Fruit fly (Drosophila melanogaster) whole organism, larva: ENCODE results near the gene eg.
A peak's percentile ranks its signal among the peaks of the same experiment; 100 is the strongest.

Experiments used
- noc ChIP-seq: fragments of 200-800 bp; sonication (Bioruptor generic); optimal IDR thresholded peaks from 3 replicates; lab custom pipeline; 2019; ENCODE audit warnings: missing biosample characterization, mild to moderate bottlenecking, missing genetic modification characterization, moderate library complexity

Gene eg

DNA sequence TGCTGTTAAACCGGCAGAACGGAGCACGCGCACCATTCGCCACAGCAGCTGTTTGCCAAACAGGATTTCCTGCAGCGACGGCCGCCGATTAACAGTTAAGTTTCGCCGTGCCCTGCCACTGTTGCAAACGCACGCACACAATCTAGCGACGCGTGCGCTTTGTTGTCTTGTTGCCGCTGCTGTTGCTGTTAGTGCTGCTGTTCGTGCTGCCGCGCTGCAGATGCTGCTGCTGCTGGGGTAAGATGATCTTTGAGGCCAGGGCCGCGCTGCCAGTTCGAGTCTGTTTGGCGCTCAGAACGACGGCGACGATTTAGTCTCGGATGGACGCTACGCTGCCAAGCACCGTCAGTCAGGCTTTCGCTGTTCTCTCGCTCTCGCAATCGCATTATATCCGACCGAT, at the start of gene eg:
TSS of gene eg (plus strand) at position 136 of the 400 bp plus-strand sequence.
- TF ChIP-seq noc (tag; lab: Kevin White, UChicago) = no peak

- no peak for TF ChIP-seq noc (tag; lab: Kevin White, UChicago)
Observed at dm6 chr3L:21765931-21766330, 42.6 kb upstream of the eg start.

dm6 chr3L:21769515-21769914, 39.0 kb upstream of the eg start, which contains the start of gene CG7370:
TSS of gene CG7370 (plus strand) at chr3L:21769815.
- TF ChIP-seq noc (tag; lab: Kevin White, UChicago) = no peak

dm6 chr3L:21770328-21770727, 38.2 kb upstream of the eg start, which contains the start of gene Syn1:
TSS of gene Syn1 (minus strand) at chr3L:21770534.
- TF ChIP-seq noc (tag; lab: Kevin White, UChicago) = no peak

DNA sequence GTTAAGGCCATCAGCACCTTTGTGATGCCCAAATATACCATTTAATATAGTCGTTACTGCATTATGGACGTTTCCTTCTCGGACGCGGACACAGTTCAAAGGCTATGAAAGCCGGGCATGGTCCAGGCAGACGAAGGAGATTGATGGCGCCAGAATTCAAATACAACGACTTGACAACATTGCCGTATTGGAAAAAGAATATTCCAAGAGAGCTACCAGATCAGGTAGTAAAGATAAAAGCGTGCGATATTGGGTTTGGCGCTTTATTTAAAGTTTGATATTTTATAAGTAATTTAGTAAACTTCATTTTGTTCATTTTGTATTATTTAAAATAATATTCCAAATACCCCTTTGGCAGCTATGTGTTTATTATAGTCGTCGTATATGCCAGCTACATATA, 34.6 kb upstream of the eg start:
- no peak for TF ChIP-seq noc (tag; lab: Kevin White, UChicago)

dm6 chr3L:21787883-21788282, 20.6 kb upstream of the eg start:
- no peak for TF ChIP-seq noc (tag; lab: Kevin White, UChicago)

DNA sequence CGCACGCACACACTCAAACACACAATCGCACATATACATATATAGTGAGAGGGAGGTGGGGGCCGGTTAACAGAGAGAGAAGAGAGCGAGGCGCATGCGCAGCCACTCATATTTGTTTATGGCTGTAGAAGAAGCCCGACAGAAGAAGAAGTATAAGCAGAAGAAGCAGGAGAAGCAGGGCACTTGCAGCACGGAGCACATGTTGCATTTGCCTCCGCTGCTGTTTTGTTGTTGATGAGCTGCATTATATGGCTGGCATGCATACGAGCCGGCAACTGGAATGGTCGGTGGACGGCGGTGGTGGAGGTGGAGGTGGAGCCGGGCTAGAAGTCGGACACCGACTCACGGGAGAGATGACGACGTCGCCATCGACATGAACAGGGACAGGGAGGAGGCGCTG, 8.1 kb upstream of the eg start:
- no peak for TF ChIP-seq noc (tag; lab: Kevin White, UChicago)

DNA sequence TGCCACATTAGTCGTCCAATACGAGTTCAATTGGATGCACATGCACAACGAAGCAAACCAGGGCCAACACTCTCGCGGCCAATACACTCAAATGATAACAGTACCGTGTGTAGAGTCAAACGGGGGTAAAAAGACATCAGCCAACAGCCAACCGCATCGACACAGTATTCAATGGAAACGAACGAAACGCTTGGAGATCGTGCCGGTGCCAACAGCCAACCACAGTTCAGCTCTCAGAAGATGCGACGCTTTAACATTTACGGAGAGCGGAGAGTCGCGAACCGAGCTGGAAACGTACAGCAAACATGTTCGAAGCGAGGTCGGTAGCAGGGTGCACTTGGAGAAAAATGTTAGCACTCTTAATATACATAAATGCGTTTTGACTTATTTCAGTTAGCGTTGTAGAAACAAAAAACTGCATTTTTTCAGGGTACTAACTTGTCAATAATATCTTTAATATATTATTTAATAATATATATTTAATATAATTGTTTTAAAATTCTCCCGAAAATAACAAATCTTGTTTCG, 436 bp upstream of the eg start:
- no peak for TF ChIP-seq noc (tag; lab: Kevin White, UChicago)

- no peak for TF ChIP-seq noc (tag; lab: Kevin White, UChicago)
Observed at dm6 chr3L:21813598-21813997, 5.1 kb downstream of the eg start, which contains the start of gene CG43895. TSS of gene CG43895 (minus strand) at chr3L:21813698.

- TF ChIP-seq noc (tag; lab: Kevin White, UChicago) = no peak
Observed at dm6 chr3L:21818701-21819100, 10.2 kb downstream of the eg start.

- no peak for TF ChIP-seq noc (tag; lab: Kevin White, UChicago)
Observed at dm6 chr3L:21819497-21819896, 11.0 kb downstream of the eg start.

DNA sequence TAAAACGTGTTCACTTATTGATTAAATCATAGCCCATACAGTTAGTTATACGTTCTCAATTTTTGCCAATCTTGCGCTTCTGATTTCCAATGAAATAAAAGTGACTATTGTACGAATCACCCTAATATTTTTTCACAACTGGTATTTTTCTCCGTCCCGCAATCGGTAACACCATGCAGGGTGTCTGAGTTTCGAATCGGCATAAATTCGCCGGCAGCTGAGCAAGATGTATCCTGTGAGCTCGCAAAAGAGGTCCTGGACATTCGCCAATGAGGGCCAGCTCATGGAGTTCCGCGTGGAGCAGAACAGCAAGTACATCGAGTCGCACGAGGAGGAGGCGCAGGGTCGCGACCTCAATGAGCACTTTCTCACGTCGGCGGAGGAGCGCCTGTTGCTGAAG, 13.3 kb downstream of the eg start, which contains the start of gene CycH:
TSS of gene CycH (plus strand) at position 218 of the 400 bp plus-strand sequence.
- TF ChIP-seq noc (tag; lab: Kevin White, UChicago) = no peak

dm6 chr3L:21823236-21823635, 14.7 kb downstream of the eg start, which contains the start of gene CG7407:
TSS of gene CG7407 (plus strand) at chr3L:21823461.
- no peak for TF ChIP-seq noc (tag; lab: Kevin White, UChicago)

- TF ChIP-seq noc (tag; lab: Kevin White, UChicago) = no peak
Observed at dm6 chr3L:21824725-21825353, 16.3 kb downstream of the eg start, which contains the start of gene eIF2A. TSS of gene eIF2A (plus strand) at chr3L:21824740.

dm6 chr3L:21827130-21827529, 18.6 kb downstream of the eg start:
- TF ChIP-seq noc (tag; lab: Kevin White, UChicago) = no peak

DNA sequence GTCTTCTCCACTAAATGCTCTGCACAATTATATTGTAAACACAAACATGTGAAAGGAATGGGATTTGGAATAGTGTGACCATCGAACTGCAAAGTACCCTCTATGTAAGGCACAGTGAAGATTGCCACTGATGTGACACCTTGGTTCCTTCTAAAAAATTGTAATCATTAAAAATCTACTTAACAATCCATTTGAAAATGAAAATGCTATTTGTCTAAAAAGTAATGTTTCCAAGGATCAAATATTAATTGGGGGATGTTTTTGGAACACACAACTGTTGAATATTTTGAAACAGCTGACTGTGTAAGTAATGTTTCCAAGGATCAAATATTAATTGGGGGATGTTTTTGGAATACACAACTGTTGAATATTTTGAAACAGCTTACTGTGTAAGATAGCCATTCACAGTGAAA, 19.7 kb downstream of the eg start, which contains the start of gene CG32448:
TSS of gene CG32448 (minus strand) at position 304 of the 413 bp plus-strand sequence.
- peak; percentile 15 for TF ChIP-seq noc (tag; lab: Kevin White, UChicago)

dm6 chr3L:21830125-21830524, 21.6 kb downstream of the eg start:
- no peak for TF ChIP-seq noc (tag; lab: Kevin White, UChicago)
